Fruit fly (Drosophila melanogaster) whole organism, embryonic: Measurements from ENCODE around the gene CG5087.

Source experiments
- Antp ChIP-seq: fragments of 200-800 bp; sonication (Bioruptor generic); optimal IDR thresholded peaks from 3 replicates; lab custom pipeline; 2016; ENCODE audit warnings: missing biosample characterization, missing genetic modification characterization
- BEAF-32 ChIP-seq: fragments of 200-800 bp; sonication (Bioruptor generic); optimal IDR thresholded peaks from 3 replicates; lab custom pipeline; 2017; ENCODE audit warnings: missing biosample characterization, missing genetic modification characterization, mild to moderate bottlenecking, moderate library complexity, missing genetic modification reagents
- Bteb2 ChIP-seq: fragments of 200-800 bp; sonication (Bioruptor generic); optimal IDR thresholded peaks from 2 replicates; lab custom pipeline; 2016; ENCODE audit warnings: missing biosample characterization, missing genetic modification characterization
- CG11085 ChIP-seq: fragments of 200-800 bp; sonication (Bioruptor generic); IDR thresholded peaks from 2 replicates; pipeline ENCODE4 v1.3.6; 2022; ENCODE audit warnings: missing biosample characterization, missing genetic modification characterization
- CG11723 ChIP-seq: fragments of 200-800 bp; sonication (Bioruptor generic); optimal IDR thresholded peaks from 2 replicates; lab custom pipeline; 2017; ENCODE audit warnings: missing biosample characterization, mild to moderate bottlenecking, missing genetic modification characterization
- CG12104 ChIP-seq: fragments of 200-800 bp; sonication (Bioruptor generic); optimal IDR thresholded peaks from 3 replicates; lab custom pipeline; 2016; ENCODE audit warnings: missing biosample characterization, missing genetic modification characterization
- CG12659 ChIP-seq: fragments of 200-800 bp; sonication (Bioruptor generic); optimal IDR thresholded peaks from 3 replicates; lab custom pipeline; 2017; ENCODE audit warnings: mild to moderate bottlenecking, missing biosample characterization, missing genetic modification reagents, missing genetic modification characterization
- CG13287 ChIP-seq: fragments of 200-800 bp; sonication (Bioruptor generic); IDR thresholded peaks from 2 replicates; pipeline ENCODE4 v1.3.6; 2022; ENCODE audit warnings: missing biosample characterization, missing genetic modification characterization; ENCODE audit not compliant: partially characterized antibody
- CG13296 ChIP-seq: fragments of 200-800 bp; sonication (Bioruptor generic); optimal IDR thresholded peaks from 3 replicates; lab custom pipeline; 2018; ENCODE audit warnings: missing biosample characterization, mild to moderate bottlenecking, missing genetic modification characterization
- CG14710 ChIP-seq: fragments of 200-800 bp; sonication (Bioruptor generic); optimal IDR thresholded peaks from 3 replicates; lab custom pipeline; 2019; ENCODE audit warnings: missing biosample characterization, mild to moderate bottlenecking, missing genetic modification characterization, moderate library complexity
- CG14965 ChIP-seq: fragments of 200-800 bp; sonication (Bioruptor generic); optimal IDR thresholded peaks from 2 replicates; lab custom pipeline; 2016; ENCODE audit warnings: missing biosample characterization, missing genetic modification characterization, borderline replicate concordance
- CG1647 ChIP-seq: fragments of 200-800 bp; sonication (Bioruptor generic); optimal IDR thresholded peaks from 3 replicates; lab custom pipeline; 2016; ENCODE audit warnings: missing biosample characterization, missing genetic modification characterization
- CG16815 ChIP-seq: fragments of 200-800 bp; sonication (Bioruptor generic); optimal IDR thresholded peaks from 3 replicates; lab custom pipeline; 2017; ENCODE audit warnings: missing biosample characterization, mild to moderate bottlenecking, missing genetic modification characterization
- CG17359 ChIP-seq: fragments of 200-800 bp; sonication (Bioruptor generic); optimal IDR thresholded peaks from 3 replicates; lab custom pipeline; 2018; ENCODE audit warnings: missing biosample characterization, mild to moderate bottlenecking, missing genetic modification characterization, moderate library complexity
- CG17385 ChIP-seq: fragments of 200-800 bp; sonication (Bioruptor generic); optimal IDR thresholded peaks from 3 replicates; lab custom pipeline; 2018; ENCODE audit warnings: missing biosample characterization, mild to moderate bottlenecking, missing genetic modification characterization
- CG18262 ChIP-seq: fragments of 200-800 bp; optimal IDR thresholded peaks from 3 replicates; lab custom pipeline; 2019; ENCODE audit warnings: missing biosample characterization, mild to moderate bottlenecking, missing genetic modification characterization, moderate library complexity
- CG3847 ChIP-seq: fragments of 200-800 bp; sonication (Bioruptor generic); IDR thresholded peaks from 2 replicates; pipeline ENCODE4 v1.3.6; 2022; ENCODE audit warnings: missing biosample characterization, missing genetic modification characterization
- CG5245 ChIP-seq: fragments of 200-800 bp; sonication (Bioruptor generic); optimal IDR thresholded peaks from 3 replicates; lab custom pipeline; 2016; ENCODE audit warnings: missing biosample characterization, missing genetic modification characterization
- CG6254 ChIP-seq: fragments of 200-800 bp; sonication (Bioruptor generic); optimal IDR thresholded peaks from 3 replicates; lab custom pipeline; 2017; ENCODE audit warnings: mild to moderate bottlenecking, missing biosample characterization, missing genetic modification reagents, missing genetic modification characterization
- CG6689 ChIP-seq: fragments of 200-800 bp; sonication (Bioruptor generic); IDR thresholded peaks from 2 replicates; pipeline ENCODE4 v1.3.6; 2022; ENCODE audit warnings: missing biosample characterization, missing genetic modification characterization
- CG6765 ChIP-seq: fragments of 200-800 bp; sonication (Bioruptor generic); optimal IDR thresholded peaks from 3 replicates; lab custom pipeline; 2017; ENCODE audit warnings: missing biosample characterization, mild to moderate bottlenecking, missing genetic modification characterization
- CG6854 ChIP-seq: fragments of 200-800 bp; sonication (Bioruptor generic); optimal IDR thresholded peaks from 3 replicates; lab custom pipeline; 2017; ENCODE audit warnings: missing biosample characterization, mild to moderate bottlenecking, missing genetic modification characterization
- CkIIα-i1 ChIP-seq: fragments of 200-800 bp; sonication (Bioruptor generic); IDR thresholded peaks from 2 replicates; pipeline ENCODE4 v1.3.6; 2022; ENCODE audit warnings: missing biosample characterization, missing genetic modification characterization
- Fer1 ChIP-seq: fragments of 200-800 bp; sonication (Bioruptor generic); optimal IDR thresholded peaks from 2 replicates; lab custom pipeline; 2017; ENCODE audit warnings: missing biosample characterization, mild to moderate bottlenecking, missing genetic modification characterization
- GATAe ChIP-seq: fragments of 200-800 bp; sonication (Bioruptor generic); conservative IDR thresholded peaks from 2 replicates; pipeline ENCODE4 v1.3.6; 2022; ENCODE audit warnings: missing biosample characterization, missing genetic modification characterization
- HLHmδ ChIP-seq: fragments of 200-800 bp; sonication (Bioruptor generic); optimal IDR thresholded peaks from 2 replicates; lab custom pipeline; 2018; ENCODE audit warnings: missing biosample characterization, mild to moderate bottlenecking, missing genetic modification characterization, moderate library complexity
- Hr3 ChIP-seq: fragments of 200-800 bp; sonication (Bioruptor generic); optimal IDR thresholded peaks from 3 replicates; lab custom pipeline; 2016; ENCODE audit warnings: missing biosample characterization, missing genetic modification characterization
- Kr ChIP-seq: fragments of 200-800 bp; sonication (Bioruptor generic); optimal IDR thresholded peaks from 2 replicates; lab custom pipeline; 2017; ENCODE audit warnings: missing biosample characterization, mild to moderate bottlenecking, missing genetic modification characterization
- Side ChIP-seq: fragments of 200-800 bp; sonication (Bioruptor generic); optimal IDR thresholded peaks from 2 replicates; lab custom pipeline; 2016; ENCODE audit warnings: missing biosample characterization, missing genetic modification characterization
- Six4 ChIP-seq: fragments of 200-800 bp; sonication (Bioruptor generic); optimal IDR thresholded peaks from 2 replicates; lab custom pipeline; 2016; ENCODE audit warnings: missing biosample characterization, missing genetic modification characterization
- Xbp1 ChIP-seq: fragments of 200-800 bp; sonication (Bioruptor generic); optimal IDR thresholded peaks from 3 replicates; lab custom pipeline; 2016; ENCODE audit warnings: missing biosample characterization, mild to moderate bottlenecking, missing genetic modification characterization
- ato ChIP-seq: fragments of 200-800 bp; sonication (Bioruptor generic); IDR thresholded peaks from 2 replicates; pipeline ENCODE4 v1.3.6; 2022; ENCODE audit warnings: missing biosample characterization, missing genetic modification characterization; ENCODE audit not compliant: partially characterized antibody
- btn ChIP-seq: fragments of 200-800 bp; sonication (Bioruptor generic); optimal IDR thresholded peaks from 2 replicates; lab custom pipeline; 2016; ENCODE audit warnings: missing biosample characterization, missing genetic modification characterization
- caup ChIP-seq: fragments of 200-800 bp; sonication (Bioruptor generic); optimal IDR thresholded peaks from 3 replicates; lab custom pipeline; 2017; ENCODE audit warnings: missing biosample characterization, mild to moderate bottlenecking, missing genetic modification characterization, moderate library complexity; ENCODE audit not compliant: severe bottlenecking
- chif ChIP-seq, 2 experiments: fragments of 200-800 bp; sonication (Bioruptor generic); optimal IDR thresholded peaks; 3 replicates each; lab custom pipeline; 2016; ENCODE audit warnings: missing biosample characterization in 2 of 2, missing genetic modification characterization in 2 of 2
- corto ChIP-seq: fragments of 200-800 bp; sonication (Bioruptor generic); optimal IDR thresholded peaks from 2 replicates; lab custom pipeline; 2016; ENCODE audit warnings: missing biosample characterization, mild to moderate bottlenecking, missing genetic modification characterization, moderate library complexity
- danr ChIP-seq: fragments of 200-800 bp; sonication (Bioruptor generic); IDR thresholded peaks from 2 replicates; pipeline ENCODE4 v1.3.6; 2022; ENCODE audit warnings: missing biosample characterization, missing genetic modification characterization
- en ChIP-seq: fragments of 200-800 bp; sonication (Bioruptor generic); optimal IDR thresholded peaks from 2 replicates; lab custom pipeline; 2016; ENCODE audit warnings: missing biosample characterization, missing genetic modification characterization
- hb ChIP-seq: fragments of 200-800 bp; sonication (Bioruptor generic); IDR thresholded peaks from 3 replicates; pipeline ENCODE4 v1.3.6; 2022; ENCODE audit warnings: missing biosample characterization, missing genetic modification characterization; ENCODE audit not compliant: partially characterized antibody
- jing ChIP-seq: fragments of 200-800 bp; sonication (Bioruptor generic); optimal IDR thresholded peaks from 2 replicates; lab custom pipeline; 2018; ENCODE audit warnings: missing biosample characterization, mild to moderate bottlenecking, missing genetic modification characterization
- ken ChIP-seq: fragments of 200-800 bp; sonication (Bioruptor generic); IDR thresholded peaks from 3 replicates; pipeline ENCODE4 v1.3.6; 2022; ENCODE audit warnings: missing biosample characterization, missing genetic modification characterization
- kni ChIP-seq: fragments of 200-800 bp; sonication (Bioruptor generic); optimal IDR thresholded peaks from 3 replicates; lab custom pipeline; 2017; ENCODE audit warnings: mild to moderate bottlenecking, missing biosample characterization, missing genetic modification reagents, missing genetic modification characterization
- lbe ChIP-seq: fragments of 200-800 bp; sonication (Bioruptor generic); optimal IDR thresholded peaks from 2 replicates; lab custom pipeline; 2016; ENCODE audit warnings: missing biosample characterization, mild to moderate bottlenecking, missing genetic modification characterization
- lilli ChIP-seq: fragments of 200-800 bp; sonication (Bioruptor generic); optimal IDR thresholded peaks from 3 replicates; lab custom pipeline; 2016; ENCODE audit warnings: missing biosample characterization, missing genetic modification characterization
- luna ChIP-seq: fragments of 200-800 bp; sonication (Bioruptor generic); optimal IDR thresholded peaks from 2 replicates; lab custom pipeline; 2016; ENCODE audit warnings: missing biosample characterization, missing genetic modification characterization
- maf-S ChIP-seq: fragments of 200-800 bp; sonication (Bioruptor generic); optimal IDR thresholded peaks from 2 replicates; lab custom pipeline; 2016; ENCODE audit warnings: missing biosample characterization, missing genetic modification characterization
- pfk ChIP-seq: fragments of 200-800 bp; sonication (Bioruptor generic); optimal IDR thresholded peaks from 2 replicates; lab custom pipeline; 2018; ENCODE audit warnings: missing biosample characterization, mild to moderate bottlenecking, missing genetic modification characterization, moderate library complexity
- scrt ChIP-seq: fragments of 200-800 bp; sonication (Bioruptor generic); optimal IDR thresholded peaks from 2 replicates; lab custom pipeline; 2018; ENCODE audit warnings: missing biosample characterization, mild to moderate bottlenecking, missing genetic modification characterization, moderate library complexity
- sim ChIP-seq: fragments of 200-800 bp; sonication (Bioruptor generic); IDR thresholded peaks from 2 replicates; pipeline ENCODE4 v1.3.6; 2022; ENCODE audit warnings: missing biosample characterization, missing genetic modification characterization
- toy ChIP-seq: fragments of 200-800 bp; sonication (Bioruptor generic); IDR thresholded peaks from 2 replicates; pipeline ENCODE4 v1.3.6; 2022; ENCODE audit warnings: missing biosample characterization, missing genetic modification characterization

The CG5087 gene

dm6 chr3L:8985848-8986320 is 12.1 kb upstream of the CG5087 start, which contains the start of gene Galk (continued):
- TF ChIP-seq CG12659 (GFP tag; lab: Kevin White, UChicago) (peak; percentile 28), sim (GFP tag; lab: Robert Waterston, UW) (0 out of 2 replicates have a peak, but pooled peaks have one; percentile 8), en (GFP tag; lab: Kevin White, UChicago) (no peak), Side (GFP tag; lab: Kevin White, UChicago) (peak; percentile 66), Kr (no peak), CG17385 (GFP tag; lab: Kevin White, UChicago) (no peak), Six4 (GFP tag; lab: Kevin White, UChicago) (peak; percentile 18), CG13287 (no peak), CG14965 (GFP tag; lab: Kevin White, UChicago) (no peak), CG5245 (no peak), Hr3 (GFP tag; lab: Kevin White, UChicago) (peak; percentile 45), CkIIα-i1 (GFP tag; lab: Robert Waterston, UW) (no peak), CG18262 (tag; lab: Kevin White, UChicago) (no peak), CG6765 (GFP tag; lab: Kevin White, UChicago) (peak; percentile 68), jing (GFP tag; lab: Kevin White, UChicago) (no peak), ken (peak; percentile 62; the same call in 1 of the 3 replicates), CG6689 (GFP tag; lab: Robert Waterston, UW) (peak; percentile 39; the same call in 1 of the 2 replicates), Bteb2 (GFP tag; lab: Kevin White, UChicago) (peak; percentile 17), luna (peak; percentile 24), CG12104 (no peak), HLHmδ (GFP tag; lab: Kevin White, UChicago) (no peak), CG11723 (GFP tag; lab: Kevin White, UChicago) (no peak), lbe (GFP tag; lab: Kevin White, UChicago) (no peak), kni (peak; percentile 75), maf-S (GFP tag; lab: Kevin White, UChicago) (peak; percentile 19), chif (GFP tag; optimal IDR thresholded peaks at IDR 0.05; lab: Kevin White, UChicago) (peak in 1 of 2 experiments; percentile 4), hb (no peak), scrt (peak; percentile 42), BEAF-32 (no peak), CG3847 (GFP tag; lab: Robert Waterston, UW) (peak; percentile 63; the same call in 1 of the 2 replicates), CG14710 (tag; lab: Kevin White, UChicago) (peak; percentile 1), toy (GFP tag; lab: Robert Waterston, UW) (no peak), danr (peak; percentile 28; the same call in 1 of the 2 replicates), pfk (GFP tag; lab: Kevin White, UChicago) (peak; percentile 37), GATAe (GFP tag; lab: Robert Waterston, UW) (peak; percentile 91), btn (GFP tag; lab: Kevin White, UChicago) (no peak), CG13296 (GFP tag; lab: Kevin White, UChicago) (peak; percentile 78), CG17359 (tag; lab: Kevin White, UChicago) (peak; percentile 55), CG1647 (peak; percentile 18), corto (GFP tag; lab: Kevin White, UChicago) (no peak), CG6854 (GFP tag; lab: Kevin White, UChicago) (peak; percentile 51), caup (peak; percentile 65), Fer1 (GFP tag; lab: Kevin White, UChicago) (peak; percentile 72), CG16815 (no peak), lilli (GFP tag; lab: Kevin White, UChicago) (peak; percentile 73), CG11085 (GFP tag; lab: Robert Waterston, UW) (peak; percentile 46; the same call in 1 of the 2 replicates), Xbp1 (GFP tag; lab: Kevin White, UChicago) (peak; percentile 61), CG6254 (peak; percentile 36), ato (GFP tag; lab: Robert Waterston, UW) (no peak), Antp (GFP tag; lab: Kevin White, UChicago) (peak; percentile 64)
